Fruit fly (Drosophila melanogaster) whole organism, embryonic: Measurements from ENCODE around the gene Tmx3.
A peak's percentile ranks its signal among the peaks of the same experiment; 100 is the strongest.

Experiments
- BEAF-32 ChIP-seq: fragments of 200-800 bp; sonication (Bioruptor generic); optimal IDR thresholded peaks from 3 replicates; lab custom pipeline; 2017; ENCODE audit warnings: missing biosample characterization, missing genetic modification characterization, mild to moderate bottlenecking, moderate library complexity, missing genetic modification reagents
- CG10366 ChIP-seq: fragments of 200-800 bp; sonication (Bioruptor generic); IDR thresholded peaks from 2 replicates; pipeline ENCODE4 v1.3.6; 2022; ENCODE audit warnings: missing biosample characterization, missing genetic modification characterization
- CG10462 ChIP-seq: fragments of 200-800 bp; sonication (Bioruptor generic); optimal IDR thresholded peaks from 2 replicates; lab custom pipeline; 2016; ENCODE audit warnings: missing biosample characterization, missing genetic modification characterization
- CG11504 ChIP-seq: fragments of 200-800 bp; sonication (Bioruptor generic); optimal IDR thresholded peaks from 3 replicates; lab custom pipeline; 2019; ENCODE audit warnings: missing biosample characterization, mild to moderate bottlenecking, missing genetic modification characterization, moderate library complexity
- CG12155 ChIP-seq: fragments of 200-800 bp; sonication (Bioruptor generic); optimal IDR thresholded peaks from 3 replicates; lab custom pipeline; 2016; ENCODE audit warnings: missing biosample characterization, missing genetic modification characterization
- CG13287 ChIP-seq: fragments of 200-800 bp; sonication (Bioruptor generic); IDR thresholded peaks from 2 replicates; pipeline ENCODE4 v1.3.6; 2022; ENCODE audit warnings: missing biosample characterization, missing genetic modification characterization; ENCODE audit not compliant: partially characterized antibody
- CG13424 ChIP-seq: fragments of 200-800 bp; sonication (Bioruptor generic); optimal IDR thresholded peaks from 2 replicates; lab custom pipeline; 2019; ENCODE audit warnings: missing biosample characterization, mild to moderate bottlenecking, missing genetic modification characterization, moderate library complexity
- CG14014 ChIP-seq: fragments of 200-800 bp; sonication (Bioruptor generic); IDR thresholded peaks from 2 replicates; pipeline ENCODE4 v1.3.6; 2022; ENCODE audit warnings: missing biosample characterization, missing genetic modification characterization
- CG14710 ChIP-seq: fragments of 200-800 bp; sonication (Bioruptor generic); optimal IDR thresholded peaks from 3 replicates; lab custom pipeline; 2019; ENCODE audit warnings: missing biosample characterization, mild to moderate bottlenecking, missing genetic modification characterization, moderate library complexity
- CG14860 ChIP-seq: fragments of 200-800 bp; sonication (Bioruptor generic); IDR thresholded peaks from 3 replicates; pipeline ENCODE4 v1.3.6; 2022; ENCODE audit warnings: missing biosample characterization, missing genetic modification characterization; ENCODE audit not compliant: partially characterized antibody
- CG1529 ChIP-seq: fragments of 200-800 bp; sonication (Bioruptor generic); optimal IDR thresholded peaks from 3 replicates; lab custom pipeline; 2018; ENCODE audit warnings: missing biosample characterization, missing genetic modification characterization
- CG17829 ChIP-seq: fragments of 200-800 bp; optimal IDR thresholded peaks from 2 replicates; lab custom pipeline; 2019; ENCODE audit warnings: missing biosample characterization, mild to moderate bottlenecking, missing genetic modification characterization, moderate library complexity
- CG1792 ChIP-seq: fragments of 200-800 bp; sonication (Bioruptor generic); optimal IDR thresholded peaks from 2 replicates; lab custom pipeline; 2016; ENCODE audit warnings: missing biosample characterization, missing genetic modification characterization
- CG2120 ChIP-seq: fragments of 200-800 bp; sonication (Bioruptor generic); optimal IDR thresholded peaks from 3 replicates; lab custom pipeline; 2016; ENCODE audit warnings: missing biosample characterization, missing genetic modification characterization
- CG4707 ChIP-seq: fragments of 200-800 bp; sonication (Bioruptor generic); optimal IDR thresholded peaks from 2 replicates; lab custom pipeline; 2018; ENCODE audit warnings: missing biosample characterization, mild to moderate bottlenecking, missing genetic modification characterization, moderate library complexity
- CG6765 ChIP-seq: fragments of 200-800 bp; sonication (Bioruptor generic); optimal IDR thresholded peaks from 3 replicates; lab custom pipeline; 2017; ENCODE audit warnings: missing biosample characterization, mild to moderate bottlenecking, missing genetic modification characterization
- CG7271 ChIP-seq: fragments of 200-800 bp; sonication (Bioruptor generic); optimal IDR thresholded peaks from 2 replicates; lab custom pipeline; 2018; ENCODE audit warnings: missing biosample characterization, mild to moderate bottlenecking, missing genetic modification characterization, moderate library complexity
- CG7372 ChIP-seq: fragments of 200-800 bp; sonication (Bioruptor generic); IDR thresholded peaks from 2 replicates; pipeline ENCODE4 v1.3.6; 2022; ENCODE audit warnings: missing biosample characterization, missing genetic modification characterization
- CHES-1-like ChIP-seq: fragments of 200-800 bp; sonication (Bioruptor generic); optimal IDR thresholded peaks from 2 replicates; lab custom pipeline; 2016; ENCODE audit warnings: missing biosample characterization, missing genetic modification characterization
- D ChIP-seq, 2 experiments: fragments of 200-800 bp in 1 of 2; fragments of >200 bp in 1 of 2; sonication (Bioruptor generic) in 1 of 2; optimal IDR thresholded peaks; 2 replicates in 1 of 2; 3 replicates in 1 of 2; lab custom pipeline; 2017; ENCODE audit warnings: mild to moderate bottlenecking in 1 of 2, missing biosample characterization in 1 of 2, missing genetic modification characterization in 1 of 2, missing genetic modification reagents in 1 of 2
- Dip3 ChIP-seq: fragments of 200-800 bp; sonication (Bioruptor generic); optimal IDR thresholded peaks from 3 replicates; lab custom pipeline; 2016; ENCODE audit warnings: missing biosample characterization, missing genetic modification characterization
- Dll ChIP-seq: fragments of 200-800 bp; sonication (Bioruptor generic); IDR thresholded peaks from 4 replicates; pipeline ENCODE4 v1.3.6; 2022; ENCODE audit warnings: missing biosample characterization, missing genetic modification characterization; ENCODE audit not compliant: partially characterized antibody
- E2f1 ChIP-seq: fragments of 200-800 bp; sonication (Bioruptor generic); IDR thresholded peaks from 2 replicates; pipeline ENCODE4 v1.3.6; 2022; ENCODE audit warnings: missing biosample characterization, missing genetic modification characterization
- NFAT ChIP-seq: fragments of 200-800 bp; sonication (Bioruptor generic); IDR thresholded peaks from 2 replicates; pipeline ENCODE4 v1.3.6; 2022; ENCODE audit warnings: missing biosample characterization, missing genetic modification characterization
- Ptx1 ChIP-seq: fragments of 200-800 bp; sonication (Bioruptor generic); IDR thresholded peaks from 2 replicates; pipeline ENCODE4 v1.3.6; 2022; ENCODE audit warnings: missing biosample characterization, missing genetic modification characterization
- Sry-δ ChIP-seq: fragments of 200-800 bp; sonication (Bioruptor generic); optimal IDR thresholded peaks from 2 replicates; lab custom pipeline; 2016; ENCODE audit warnings: missing biosample characterization, missing genetic modification characterization
- Trl ChIP-seq, 3 experiments: fragments of >200 bp in 2 of 3; fragments of 200-800 bp in 1 of 3; sonication (Bioruptor generic) in 1 of 3; optimal IDR thresholded peaks; 2 replicates in 1 of 3; 3 replicates in 2 of 3; lab custom pipeline; 2016 to 2017; ENCODE audit warnings: missing biosample characterization in 1 of 3, missing genetic modification characterization in 1 of 3
- YL-1 ChIP-seq: fragments of 200-800 bp; sonication (Bioruptor generic); optimal IDR thresholded peaks from 3 replicates; lab custom pipeline; 2017; ENCODE audit warnings: missing biosample characterization, mild to moderate bottlenecking, missing genetic modification characterization
- al ChIP-seq: fragments of 200-800 bp; sonication (Bioruptor generic); IDR thresholded peaks from 2 replicates; pipeline ENCODE4 v1.3.6; 2022; ENCODE audit warnings: missing biosample characterization, missing genetic modification characterization
- cad ChIP-seq: fragments of >200 bp; optimal IDR thresholded peaks from 2 replicates; lab custom pipeline; 2017; ENCODE audit warnings: missing biosample characterization, missing genetic modification characterization
- eyg ChIP-seq: fragments of 200-800 bp; sonication (Bioruptor generic); optimal IDR thresholded peaks from 3 replicates; lab custom pipeline; 2016; ENCODE audit warnings: missing biosample characterization, missing genetic modification characterization
- fd3F ChIP-seq: fragments of 200-800 bp; sonication (Bioruptor generic); optimal IDR thresholded peaks from 2 replicates; lab custom pipeline; 2018; ENCODE audit warnings: missing biosample characterization, mild to moderate bottlenecking, missing genetic modification characterization, moderate library complexity
- fd96Cb ChIP-seq: fragments of 200-800 bp; sonication (Bioruptor generic); optimal IDR thresholded peaks from 2 replicates; lab custom pipeline; 2018; ENCODE audit warnings: missing biosample characterization, mild to moderate bottlenecking, missing genetic modification characterization, moderate library complexity
- grau ChIP-seq: fragments of 200-800 bp; optimal IDR thresholded peaks from 3 replicates; lab custom pipeline; 2019; ENCODE audit warnings: missing biosample characterization, mild to moderate bottlenecking, missing genetic modification characterization, moderate library complexity
- gsb-n ChIP-seq: fragments of 200-800 bp; sonication (Bioruptor generic); optimal IDR thresholded peaks from 3 replicates; lab custom pipeline; 2018; ENCODE audit warnings: missing biosample characterization, mild to moderate bottlenecking, missing genetic modification characterization
- ind ChIP-seq: fragments of 200-800 bp; sonication (Bioruptor generic); optimal IDR thresholded peaks from 3 replicates; lab custom pipeline; 2016; ENCODE audit warnings: missing biosample characterization, missing genetic modification characterization
- knrl ChIP-seq: fragments of 200-800 bp; sonication (Bioruptor generic); IDR thresholded peaks from 3 replicates; pipeline ENCODE4 v1.3.6; 2022; ENCODE audit warnings: missing biosample characterization, missing genetic modification characterization; ENCODE audit not compliant: partially characterized antibody
- org-1 ChIP-seq: fragments of 200-800 bp; sonication (Bioruptor generic); optimal IDR thresholded peaks from 2 replicates; lab custom pipeline; 2017; ENCODE audit warnings: missing biosample characterization, missing genetic modification characterization
- peb ChIP-seq: fragments of 200-800 bp; sonication (Bioruptor generic); IDR thresholded peaks from 2 replicates; pipeline ENCODE4 v1.3.6; 2022; ENCODE audit warnings: missing biosample characterization, missing genetic modification characterization
- row ChIP-seq: fragments of 200-800 bp; sonication (Bioruptor generic); IDR thresholded peaks from 3 replicates; pipeline ENCODE4 v1.3.6; 2022; ENCODE audit warnings: missing biosample characterization, missing genetic modification characterization
- scrt ChIP-seq: fragments of 200-800 bp; sonication (Bioruptor generic); optimal IDR thresholded peaks from 2 replicates; lab custom pipeline; 2018; ENCODE audit warnings: missing biosample characterization, mild to moderate bottlenecking, missing genetic modification characterization, moderate library complexity
- sima ChIP-seq: fragments of 200-800 bp; sonication (Bioruptor generic); optimal IDR thresholded peaks from 2 replicates; lab custom pipeline; 2016; ENCODE audit warnings: missing biosample characterization, missing genetic modification characterization
- slbo ChIP-seq: fragments of 200-800 bp; sonication (Bioruptor generic); IDR thresholded peaks from 2 replicates; pipeline ENCODE4 v1.3.6; 2022; ENCODE audit warnings: missing biosample characterization, missing genetic modification characterization
- slou ChIP-seq: fragments of 200-800 bp; sonication (Bioruptor generic); optimal IDR thresholded peaks from 3 replicates; lab custom pipeline; 2016; ENCODE audit warnings: missing biosample characterization, missing genetic modification characterization
- ttk ChIP-seq: fragments of 200-800 bp; sonication (Bioruptor generic); IDR thresholded peaks from 2 replicates; pipeline ENCODE4 v2.1.2; 2022; ENCODE audit warnings: missing biosample characterization, missing genetic modification characterization
- twi ChIP-seq: fragments of 200-800 bp; optimal IDR thresholded peaks from 2 replicates; lab custom pipeline; 2019; ENCODE audit warnings: missing biosample characterization, mild to moderate bottlenecking, missing genetic modification characterization, moderate library complexity
- unc-4 ChIP-seq: fragments of 200-800 bp; sonication (Bioruptor generic); IDR thresholded peaks from 2 replicates; pipeline ENCODE4 v1.3.6; 2022; ENCODE audit warnings: missing biosample characterization, missing genetic modification characterization; ENCODE audit not compliant: partially characterized antibody
- usp ChIP-seq: fragments of >200 bp; optimal IDR thresholded peaks from 2 replicates; lab custom pipeline; 2017; ENCODE audit warnings: missing biosample characterization, missing genetic modification characterization
- zen2 ChIP-seq: fragments of 200-800 bp; sonication (Bioruptor generic); IDR thresholded peaks from 3 replicates; pipeline ENCODE4 v1.3.6; 2022; ENCODE audit warnings: missing biosample characterization, missing genetic modification characterization; ENCODE audit not compliant: partially characterized antibody

Gene Tmx3

DNA sequence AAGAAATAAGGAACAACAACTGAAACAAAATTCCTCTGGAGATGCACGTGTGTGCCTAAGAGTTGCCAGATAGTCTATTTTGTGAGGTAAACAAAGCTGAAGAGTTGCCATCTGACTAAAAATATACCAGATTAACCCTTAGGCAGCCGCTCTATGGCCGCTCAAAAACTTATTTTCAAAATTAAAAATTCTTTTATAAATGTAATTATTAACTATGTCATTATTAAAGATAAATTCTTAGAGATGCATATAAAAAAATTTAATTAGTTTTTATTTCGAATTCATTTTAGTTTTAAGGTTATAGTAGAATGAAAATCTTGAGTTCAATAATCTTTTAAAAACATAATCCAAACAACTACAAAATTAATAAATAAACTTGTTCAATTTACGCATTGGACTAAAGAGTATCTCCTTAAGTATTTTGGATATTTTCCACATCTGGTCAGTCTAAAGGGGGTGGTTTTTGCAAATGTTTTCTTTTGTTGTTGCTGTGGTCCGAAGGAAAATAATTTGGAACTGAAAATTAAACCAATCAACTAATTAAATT lies at the start of gene Tmx3 (continued):
- TF ChIP-seq unc-4 (GFP tag; lab: Robert Waterston, UW) (no peak), CHES-1-like (GFP tag; lab: Kevin White, UChicago) (peak; percentile 55), eyg (GFP tag; lab: Kevin White, UChicago) (no peak), YL-1 (GFP tag; lab: Kevin White, UChicago) (peak; percentile 84), CG7271 (tag; lab: Kevin White, UChicago) (peak; percentile 52), CG6765 (GFP tag; lab: Kevin White, UChicago) (peak; percentile 58), CG17829 (peak; percentile 90), Sry-δ (GFP tag; lab: Kevin White, UChicago) (peak; percentile 26), scrt (GFP tag; lab: Kevin White, UChicago) (peak; percentile 67), CG13424 (peak; percentile 92), grau (tag; lab: Kevin White, UChicago) (peak; percentile 91), Dip3 (GFP tag; lab: Kevin White, UChicago) (peak; percentile 72), CG14710 (tag; lab: Kevin White, UChicago) (peak; percentile 93), peb (GFP tag; lab: Robert Waterston, UW) (peak; percentile 56), CG14014 (GFP tag; lab: Robert Waterston, UW) (peak; percentile 92), CG1529 (GFP tag; lab: Kevin White, UChicago) (peak; percentile 21), CG4707 (no peak), org-1 (GFP tag; lab: Kevin White, UChicago) (peak; percentile 31), CG14860 (GFP tag; lab: Robert Waterston, UW) (no peak), fd3F (GFP tag; lab: Kevin White, UChicago) (peak; percentile 86), knrl (no peak; the same call in 2 of the 3 replicates), ttk (peak; percentile 88), CG10462 (peak; percentile 65), BEAF-32 (GFP tag; lab: Kevin White, UChicago) (peak; percentile 28), D (optimal IDR thresholded peaks at IDR 0.05; lab: Kevin White, UChicago) (no peak), D (GFP tag; optimal IDR thresholded peaks at IDR 0.05; lab: Kevin White, UChicago) (peak; percentile 68), CG1792 (peak; percentile 12), fd96Cb (tag; lab: Kevin White, UChicago) (peak; percentile 89), CG12155 (GFP tag; lab: Kevin White, UChicago) (peak; percentile 87), sima (GFP tag; lab: Kevin White, UChicago) (no peak), usp (GFP tag; lab: Kevin White, UChicago) (no peak), E2f1 (GFP tag; lab: Robert Waterston, UW) (peak; percentile 92), Ptx1 (GFP tag; lab: Robert Waterston, UW) (peak; percentile 95), CG13287 (peak; percentile 17; the same call in 1 of the 2 replicates), gsb-n (tag; lab: Kevin White, UChicago) (peak; percentile 85), CG11504 (tag; lab: Kevin White, UChicago) (peak; percentile 91), cad (GFP tag; lab: Kevin White, UChicago) (no peak), twi (no peak), Dll (GFP tag; lab: Robert Waterston, UW) (0 out of 4 replicates have a peak, but pooled peaks have one; percentile 38), slbo (GFP tag; lab: Robert Waterston, UW) (peak; percentile 96), CG2120 (peak; percentile 88), slou (GFP tag; lab: Kevin White, UChicago) (peak; percentile 67), CG10366 (peak; percentile 91), row (GFP tag; lab: Robert Waterston, UW) (peak; percentile 94), Trl (optimal IDR thresholded peaks at IDR 0.05; lab: Kevin White, UChicago) (no peak), Trl (GFP tag; optimal IDR thresholded peaks at IDR 0.05; lab: Kevin White, UChicago) (peak; percentile 52), al (GFP tag; lab: Robert Waterston, UW) (peak; percentile 90), CG7372 (peak; percentile 88), NFAT (peak; percentile 94), ind (GFP tag; lab: Kevin White, UChicago) (peak; percentile 82), zen2 (GFP tag; lab: Robert Waterston, UW) (no peak)
